Fruit fly (Drosophila melanogaster): ENCODE data around the gene CG3631.

Gene CG3631

dm6 chr3R:14875274-14875964 is 3.8 kb upstream of the CG3631 start, which contains the start of gene btsz (continued):
- TF ChIP-seq CG10274 (GFP tag; optimal IDR thresholded peaks at IDR 0.05) = peak; percentile 9
- TF ChIP-seq ftz-f1 (GFP tag; optimal IDR thresholded peaks at IDR 0.05) = no peak
- TF ChIP-seq CG17359 (tag; optimal IDR thresholded peaks at IDR 0.05) = peak; percentile 32
- no peak for TF ChIP-seq Ssrp (tag; optimal IDR thresholded peaks at IDR 0.05)
- no peak for TF ChIP-seq lola (GFP tag; optimal IDR thresholded peaks at IDR 0.05)
- TF ChIP-seq CG3407 (GFP tag; optimal IDR thresholded peaks at IDR 0.05) = no peak
- TF ChIP-seq sd (tag; optimal IDR thresholded peaks at IDR 0.05) = peak; percentile 6
- no peak for TF ChIP-seq MTF-1 (GFP tag; optimal IDR thresholded peaks at IDR 0.05; ENCODE audit: borderline replicate concordance)
- TF ChIP-seq B-H2 (GFP tag; optimal IDR thresholded peaks at IDR 0.05) = peak; percentile 11
- TF ChIP-seq Hey (tag; optimal IDR thresholded peaks at IDR 0.05) = no peak
- TF ChIP-seq CG12071 (GFP tag; optimal IDR thresholded peaks at IDR 0.05) = no peak
- no peak for TF ChIP-seq pan (optimal IDR thresholded peaks at IDR 0.05)
- no peak for TF ChIP-seq pan (GFP tag; optimal IDR thresholded peaks at IDR 0.05 in 1 of 2, IDR thresholded peaks at IDR 0.05 in 1 of 2)
- no peak for TF ChIP-seq dpn (GFP tag; optimal IDR thresholded peaks at IDR 0.05)
- no peak for TF ChIP-seq CG12236 (GFP tag; optimal IDR thresholded peaks at IDR 0.05)
- no peak for TF ChIP-seq fu2 (GFP tag; optimal IDR thresholded peaks at IDR 0.05)
- no peak for TF ChIP-seq pita (GFP tag; optimal IDR thresholded peaks at IDR 0.05)
- TF ChIP-seq Nf-YB (GFP tag; optimal IDR thresholded peaks at IDR 0.05) = no peak
- no peak for TF ChIP-seq CG15073 (GFP tag; optimal IDR thresholded peaks at IDR 0.05)
- no peak for TF ChIP-seq Dll (GFP tag; IDR thresholded peaks at IDR 0.05; ENCODE audit: partially characterized antibody)
- TF ChIP-seq stwl (tag; optimal IDR thresholded peaks at IDR 0.05) = no peak
- no peak for TF ChIP-seq dati (GFP tag; IDR thresholded peaks at IDR 0.05)
- no peak for TF ChIP-seq cato (GFP tag; optimal IDR thresholded peaks at IDR 0.05; ENCODE audit: borderline replicate concordance)
- TF ChIP-seq CG6765 (GFP tag; optimal IDR thresholded peaks at IDR 0.05) = peak; percentile 46
- no peak for TF ChIP-seq NK7.1 (GFP tag; optimal IDR thresholded peaks at IDR 0.05)
- TF ChIP-seq MBD-R2 (GFP tag; IDR thresholded peaks at IDR 0.05) = no peak
- no peak for TF ChIP-seq C15 (GFP tag; IDR thresholded peaks at IDR 0.05)
- no peak for TF ChIP-seq Tbp (GFP tag; optimal IDR thresholded peaks at IDR 0.05)
- TF ChIP-seq sens-2 (GFP tag; IDR thresholded peaks at IDR 0.05) = no peak
- no peak for TF ChIP-seq Oaz (GFP tag; IDR thresholded peaks at IDR 0.05)
- no peak for TF ChIP-seq CG13123 (GFP tag; optimal IDR thresholded peaks at IDR 0.05)
- TF ChIP-seq tna (GFP tag; IDR thresholded peaks at IDR 0.05; ENCODE audit: partially characterized antibody) = no peak
- peak; percentile 26 for TF ChIP-seq nmo (GFP tag; optimal IDR thresholded peaks at IDR 0.05)
- no peak for TF ChIP-seq gt (GFP tag; IDR thresholded peaks at IDR 0.05)
- TF ChIP-seq ind (GFP tag; optimal IDR thresholded peaks at IDR 0.05) = peak; percentile 44
- TF ChIP-seq grau (tag; optimal IDR thresholded peaks at IDR 0.05) = peak; percentile 62
- TF ChIP-seq disco-r (GFP tag; optimal IDR thresholded peaks at IDR 0.05) = no peak
- TF ChIP-seq CG4404 (GFP tag; IDR thresholded peaks at IDR 0.05) = no peak
- TF ChIP-seq ac (GFP tag; optimal IDR thresholded peaks at IDR 0.05) = no peak
- TF ChIP-seq CG7271 (tag; optimal IDR thresholded peaks at IDR 0.05) = no peak
- TF ChIP-seq CG17328 (GFP tag; IDR thresholded peaks at IDR 0.05) = no peak
- TF ChIP-seq klu (GFP tag; IDR thresholded peaks at IDR 0.05) = no peak
- TF ChIP-seq her (GFP tag; optimal IDR thresholded peaks at IDR 0.05) = no peak
- no peak for TF ChIP-seq sob (GFP tag; IDR thresholded peaks at IDR 0.05)
- no peak for TF ChIP-seq Dfd (GFP tag; optimal IDR thresholded peaks at IDR 0.05)
- TF ChIP-seq Ravus (GFP tag; IDR thresholded peaks at IDR 0.05) = no peak
- no peak for TF ChIP-seq CG7372 (GFP tag; IDR thresholded peaks at IDR 0.05)
- no peak for TF ChIP-seq en (GFP tag; optimal IDR thresholded peaks at IDR 0.05)
- TF ChIP-seq CG15269 (tag; optimal IDR thresholded peaks at IDR 0.05) = peak; percentile 53
- no peak for TF ChIP-seq CG15601 (tag; optimal IDR thresholded peaks at IDR 0.05)
- no peak for TF ChIP-seq Sry-δ (GFP tag; optimal IDR thresholded peaks at IDR 0.05)
